Worm (Caenorhabditis elegans) whole organism, L1 larva: ENCODE measurements around the gene Y47D3A.13.

Source experiments
- C04F5.9 ChIP-seq: sonication (generic microtip); optimal IDR thresholded peaks from 2 replicates; lab custom pipeline; 2016; ENCODE audit warnings: missing genetic modification characterization, missing compliant biosample characterization
- C34B4.2 ChIP-seq: sonication (generic microtip); optimal IDR thresholded peaks from 2 replicates; lab custom pipeline; 2017; ENCODE audit warnings: mild to moderate bottlenecking, missing genetic modification characterization, missing compliant biosample characterization
- F16B12.6 ChIP-seq: fragments of 150-350 bp; optimal IDR thresholded peaks from 2 replicates; lab custom pipeline; 2014; ENCODE audit warnings: missing biosample characterization, missing genetic modification characterization
- aha-1 ChIP-seq: fragments of 150-350 bp; optimal IDR thresholded peaks from 2 replicates; lab custom pipeline; 2014; ENCODE audit warnings: missing biosample characterization, missing genetic modification characterization
- aly-2 ChIP-seq: fragments of 150-350 bp; optimal IDR thresholded peaks from 2 replicates; lab custom pipeline; 2014; ENCODE audit warnings: missing biosample characterization, missing genetic modification characterization
- blmp-1 ChIP-seq: fragments of 150-350 bp; optimal IDR thresholded peaks from 2 replicates; lab custom pipeline; 2014; ENCODE audit warnings: missing biosample characterization, missing genetic modification characterization
- ceh-63 ChIP-seq: fragments of 200-800 bp; sonication (Bioruptor generic); optimal IDR thresholded peaks from 2 replicates; lab custom pipeline; 2018; ENCODE audit warnings: mild to moderate bottlenecking, missing genetic modification characterization, missing compliant biosample characterization
- ceh-8 ChIP-seq: fragments of 200-800 bp; sonication (Bioruptor generic); optimal IDR thresholded peaks from 2 replicates; lab custom pipeline; 2018; ENCODE audit warnings: mild to moderate bottlenecking, missing genetic modification characterization, moderate library complexity, missing compliant biosample characterization
- dpl-1 ChIP-seq, 3 experiments: fragments of 150-350 bp in 2 of 3; sonication (generic microtip) in 1 of 3; optimal IDR thresholded peaks; 2 replicates each; lab custom pipeline; 2014 to 2017; ENCODE audit warnings: missing biosample characterization in 3 of 3, missing genetic modification characterization in 3 of 3, missing genetic modification reagents in 3 of 3
- dsc-1 ChIP-seq: sonication (generic microtip); optimal IDR thresholded peaks from 2 replicates; lab custom pipeline; 2016; ENCODE audit warnings: mild to moderate bottlenecking, missing genetic modification characterization, missing compliant biosample characterization
- efl-1 ChIP-seq, 4 experiments: fragments of 150-350 bp; optimal IDR thresholded peaks in 3 of 4; peaks in 1 of 4; 1 replicate in 1 of 4; 2 replicates in 3 of 4; lab custom pipeline; 2014; ENCODE audit warnings: missing biosample characterization in 2 of 4, missing genetic modification characterization in 2 of 4, missing genetic modification reagents in 2 of 4
- elt-2 ChIP-seq: sonication (generic microtip); optimal IDR thresholded peaks from 2 replicates; lab custom pipeline; 2016; ENCODE audit warnings: missing genetic modification characterization, mild to moderate bottlenecking, inconsistent platforms, missing compliant biosample characterization, missing genetic modification reagents
- elt-3 ChIP-seq, 6 experiments: fragments of 150-350 bp in 1 of 6; sonication (generic microtip); optimal IDR thresholded peaks; 2 replicates each; lab custom pipeline; 2017 to 2018; ENCODE audit warnings: missing biosample characterization in 6 of 6, missing genetic modification characterization in 6 of 6, inconsistent platforms in 1 of 6
- ets-5 ChIP-seq: fragments of 200-800 bp; sonication (Bioruptor generic); IDR thresholded peaks from 2 replicates; pipeline ENCODE4 v1.3.6; 2022; ENCODE audit warnings: missing genetic modification characterization, missing compliant biosample characterization
- fkh-10 ChIP-seq: sonication (generic microtip); optimal IDR thresholded peaks from 2 replicates; lab custom pipeline; 2017; ENCODE audit warnings: missing biosample characterization, missing genetic modification reagents, missing genetic modification characterization
- fkh-8 ChIP-seq: sonication (generic microtip); optimal IDR thresholded peaks from 2 replicates; lab custom pipeline; 2016; ENCODE audit warnings: mild to moderate bottlenecking, missing genetic modification characterization, missing compliant biosample characterization
- fos-1 ChIP-seq: fragments of 150-350 bp; optimal IDR thresholded peaks from 2 replicates; lab custom pipeline; 2014; ENCODE audit warnings: missing biosample characterization, missing genetic modification characterization
- hlh-17 ChIP-seq: fragments of 200-800 bp; sonication (Bioruptor generic); optimal IDR thresholded peaks from 2 replicates; lab custom pipeline; 2018; ENCODE audit warnings: missing genetic modification characterization, mild to moderate bottlenecking, missing compliant biosample characterization, moderate library complexity, borderline replicate concordance
- hpl-2 ChIP-seq: fragments of 150-350 bp; optimal IDR thresholded peaks from 2 replicates; lab custom pipeline; 2014; ENCODE audit warnings: missing biosample characterization, missing genetic modification reagents, missing genetic modification characterization
- irx-1 ChIP-seq: sonication (generic microtip); optimal IDR thresholded peaks from 2 replicates; lab custom pipeline; 2016; ENCODE audit warnings: missing genetic modification characterization, missing compliant biosample characterization
- jun-1 ChIP-seq: fragments of 150-350 bp; optimal IDR thresholded peaks from 2 replicates; lab custom pipeline; 2014; ENCODE audit warnings: missing biosample characterization, missing genetic modification reagents, missing genetic modification characterization
- lin-13 ChIP-seq: fragments of 150-350 bp; optimal IDR thresholded peaks from 2 replicates; lab custom pipeline; 2014; ENCODE audit warnings: missing biosample characterization, missing genetic modification reagents, missing genetic modification characterization
- lin-35 ChIP-seq, 2 experiments: fragments of 150-350 bp; optimal IDR thresholded peaks; 2 replicates each; lab custom pipeline; 2014; ENCODE audit warnings: missing biosample characterization in 2 of 2, missing genetic modification characterization in 2 of 2, missing genetic modification reagents in 2 of 2
- lin-39 ChIP-seq: fragments of 150-350 bp; optimal IDR thresholded peaks from 2 replicates; lab custom pipeline; 2014; ENCODE audit warnings: missing biosample characterization, missing genetic modification reagents, missing genetic modification characterization
- lir-3 ChIP-seq: sonication (generic microtip); optimal IDR thresholded peaks from 2 replicates; lab custom pipeline; 2016; ENCODE audit warnings: mild to moderate bottlenecking, missing genetic modification characterization, moderate library complexity, missing compliant biosample characterization; ENCODE audit not compliant: poor library complexity
- lsy-2 ChIP-seq, 2 experiments: fragments of 150-350 bp; optimal IDR thresholded peaks; 2 replicates each; lab custom pipeline; 2014; ENCODE audit warnings: missing biosample characterization in 2 of 2, missing genetic modification characterization in 2 of 2
- mab-9 ChIP-seq: fragments of 200-800 bp; sonication (Bioruptor generic); IDR thresholded peaks from 2 replicates; pipeline ENCODE4 v1.3.6; 2022; ENCODE audit warnings: missing genetic modification reagents, missing genetic modification characterization, missing compliant biosample characterization
- mep-1 ChIP-seq: fragments of 150-350 bp; optimal IDR thresholded peaks from 2 replicates; lab custom pipeline; 2014; ENCODE audit warnings: missing biosample characterization, missing genetic modification characterization
- nhr-19 ChIP-seq: fragments of 200-800 bp; sonication (Bioruptor generic); conservative IDR thresholded peaks from 2 replicates; pipeline ENCODE4 v1.3.6; 2022; ENCODE audit warnings: missing genetic modification characterization, missing compliant biosample characterization
- nhr-237 ChIP-seq: fragments of 150-350 bp; optimal IDR thresholded peaks from 2 replicates; lab custom pipeline; 2014; ENCODE audit warnings: missing biosample characterization, missing genetic modification characterization
- nhr-47 ChIP-seq: sonication (generic microtip); optimal IDR thresholded peaks from 2 replicates; lab custom pipeline; 2016; ENCODE audit warnings: mild to moderate bottlenecking, missing genetic modification characterization, moderate library complexity, missing compliant biosample characterization
- nhr-71 ChIP-seq: sonication (generic microtip); optimal IDR thresholded peaks from 2 replicates; lab custom pipeline; 2016; ENCODE audit warnings: mild to moderate bottlenecking, missing genetic modification characterization, moderate library complexity, missing compliant biosample characterization
- nhr-77 ChIP-seq: fragments of 150-350 bp; optimal IDR thresholded peaks from 2 replicates; lab custom pipeline; 2014; ENCODE audit warnings: missing biosample characterization, missing genetic modification characterization
- nhr-85 ChIP-seq: sonication (generic microtip); peaks from one replicate; lab custom pipeline; 2016; ENCODE audit warnings: missing genetic modification characterization, inconsistent platforms, missing compliant biosample characterization
- nhr-90 ChIP-seq: sonication (generic microtip); optimal IDR thresholded peaks from 2 replicates; lab custom pipeline; 2016; ENCODE audit warnings: mild to moderate bottlenecking, missing genetic modification characterization, missing compliant biosample characterization; ENCODE audit not compliant: poor library complexity
- pag-3 ChIP-seq: sonication (generic microtip); optimal IDR thresholded peaks from 2 replicates; lab custom pipeline; 2017; ENCODE audit warnings: missing genetic modification characterization, mild to moderate bottlenecking, missing compliant biosample characterization, antibody characterized with exemption, borderline replicate concordance; ENCODE audit not compliant: insufficient read depth
- skn-1 ChIP-seq: fragments of 150-350 bp; optimal IDR thresholded peaks from 2 replicates; lab custom pipeline; 2014; ENCODE audit warnings: missing biosample characterization, missing genetic modification characterization
- snpc-4 ChIP-seq: fragments of 150-350 bp; optimal IDR thresholded peaks from 2 replicates; lab custom pipeline; 2014; ENCODE audit warnings: missing biosample characterization, missing genetic modification characterization
- snu-23 ChIP-seq: sonication (generic microtip); optimal IDR thresholded peaks from 2 replicates; lab custom pipeline; 2016; ENCODE audit warnings: missing genetic modification characterization, missing compliant biosample characterization
- sox-4 ChIP-seq: sonication (generic microtip); optimal IDR thresholded peaks from 2 replicates; lab custom pipeline; 2016; ENCODE audit warnings: missing genetic modification characterization, missing compliant biosample characterization
- sup-37 ChIP-seq: fragments of 200-800 bp; sonication (Bioruptor generic); optimal IDR thresholded peaks from 2 replicates; lab custom pipeline; 2018; ENCODE audit warnings: mild to moderate bottlenecking, missing genetic modification characterization, missing compliant biosample characterization
- swsn-7 ChIP-seq: sonication (generic microtip); optimal IDR thresholded peaks from 2 replicates; lab custom pipeline; 2016; ENCODE audit warnings: missing genetic modification characterization, missing compliant biosample characterization
- tbx-2 ChIP-seq: sonication (generic microtip); optimal IDR thresholded peaks from 2 replicates; lab custom pipeline; 2016; ENCODE audit warnings: missing genetic modification characterization, missing compliant biosample characterization
- tlp-1 ChIP-seq: fragments of 150-350 bp; optimal IDR thresholded peaks from 2 replicates; lab custom pipeline; 2014; ENCODE audit warnings: missing biosample characterization, missing genetic modification characterization
- unc-130 ChIP-seq: fragments of 150-350 bp; optimal IDR thresholded peaks from 2 replicates; lab custom pipeline; 2017; ENCODE audit warnings: missing biosample characterization, missing genetic modification characterization, inconsistent platforms
- xbp-1 ChIP-seq: sonication (generic microtip); optimal IDR thresholded peaks from 2 replicates; lab custom pipeline; 2016; ENCODE audit warnings: missing genetic modification characterization, missing compliant biosample characterization
- ztf-11 ChIP-seq, 2 experiments: sonication (generic microtip); optimal IDR thresholded peaks; 2 replicates each; lab custom pipeline; 2016 to 2017; ENCODE audit warnings: missing genetic modification characterization in 2 of 2, missing biosample characterization in 1 of 2, missing compliant biosample characterization in 1 of 2

Y47D3A.13 gene

ce11 chrIII:11244820-11245219 lies 20.9 kb upstream of the Y47D3A.13 start, which contains the start of gene rsks-1:
TSS of gene rsks-1 (plus strand) at chrIII:11245120.
- no peak for TF ChIP-seq lin-39 (tag; lab: Kevin White, UChicago)
- TF ChIP-seq xbp-1 (tag; lab: Kevin White, UChicago) = no peak
- TF ChIP-seq nhr-77 (tag; lab: Kevin White, UChicago) = no peak
- TF ChIP-seq lir-3 (tag; lab: Kevin White, UChicago) = no peak
- no peak for TF ChIP-seq sox-4
- no peak for TF ChIP-seq lin-35 (GFP tag; optimal IDR thresholded peaks at IDR 0.05; lab: Kevin White, UChicago)
- no peak for TF ChIP-seq F16B12.6 (tag; lab: Kevin White, UChicago)
- no peak for TF ChIP-seq lin-13 (GFP tag; lab: Kevin White, UChicago)
- no peak for TF ChIP-seq ceh-8 (GFP tag; lab: Kevin White, UChicago)
- TF ChIP-seq swsn-7 (tag; lab: Kevin White, UChicago) = no peak

- peak; percentile 96 for TF ChIP-seq skn-1 (tag; lab: Kevin White, UChicago)
- TF ChIP-seq aly-2 (tag; lab: Kevin White, UChicago) = no peak
- TF ChIP-seq fkh-10 (GFP tag; lab: Kevin White, UChicago) = no peak
- peak in 1 of 2 experiments; percentile 28 for TF ChIP-seq lin-35 (GFP tag; optimal IDR thresholded peaks at IDR 0.05; lab: Kevin White, UChicago)
Observed at ce11 chrIII:11244338-11244737, 20.4 kb upstream of the Y47D3A.13 start.

ce11 chrIII:11243421-11243820 lies 19.5 kb upstream of the Y47D3A.13 start:
- TF ChIP-seq elt-2 (tag; lab: Kevin White, UChicago) (peak; percentile 25), fkh-8 (tag; lab: Kevin White, UChicago) (peak; percentile 33), lin-13 (GFP tag; lab: Kevin White, UChicago) (peak; percentile 23), hpl-2 (GFP tag; lab: Kevin White, UChicago) (peak; percentile 12), ztf-11 (tag; optimal IDR thresholded peaks at IDR 0.05; lab: Kevin White, UChicago) (peak in 1 of 2 experiments; percentile 4), aha-1 (tag; lab: Kevin White, UChicago) (no peak), nhr-71 (peak; percentile 86), C04F5.9 (no peak), F16B12.6 (tag; lab: Kevin White, UChicago) (peak; percentile 3), ets-5 (GFP tag; lab: Robert Waterston, UW) (no peak), irx-1 (peak; percentile 20), tlp-1 (tag; lab: Kevin White, UChicago) (no peak), snpc-4 (tag; lab: Kevin White, UChicago) (peak; percentile 8), dpl-1 (GFP tag; optimal IDR thresholded peaks at IDR 0.05; lab: Kevin White, UChicago) (peak; percentile 11 to 51 (median 50)), pag-3 (tag; lab: Kevin White, UChicago) (no peak), nhr-19 (peak; percentile 94), elt-3 (tag; optimal IDR thresholded peaks at IDR 0.05; lab: Kevin White, UChicago) (peak in 4 of 6 experiments; percentile 47 to 61 (median 54)), unc-130 (tag; lab: Kevin White, UChicago) (peak; percentile 67), nhr-47 (peak; percentile 72), nhr-237 (peak; percentile 15), dsc-1 (tag; lab: Kevin White, UChicago) (peak; percentile 35), blmp-1 (peak; percentile 89), swsn-7 (tag; lab: Kevin White, UChicago) (peak; percentile 59), lin-35 (GFP tag; optimal IDR thresholded peaks at IDR 0.05; lab: Kevin White, UChicago) (peak; percentile 70 to 75), ceh-63 (no peak), nhr-90 (tag; lab: Kevin White, UChicago) (peak; percentile 68), mab-9 (GFP tag; lab: Robert Waterston, UW) (no peak), tbx-2 (peak; percentile 60), fos-1 (peak; percentile 83), hlh-17 (GFP tag; lab: Kevin White, UChicago) (no peak), lsy-2 (tag; optimal IDR thresholded peaks at IDR 0.05; lab: Kevin White, UChicago) (peak; percentile 60 to 84), nhr-85 (tag; lab: Kevin White, UChicago) (peak; percentile 90), efl-1 (optimal IDR thresholded peaks at IDR 0.05; lab: Kevin White, UChicago) (peak; percentile 65 to 74), efl-1 (GFP tag; optimal IDR thresholded peaks at IDR 0.05 in 1 of 2; lab: Kevin White, UChicago) (peak; percentile 44 to 93), mep-1 (tag; lab: Kevin White, UChicago) (peak; percentile 76), snu-23 (GFP tag; lab: Kevin White, UChicago) (peak; percentile 90), nhr-77 (tag; lab: Kevin White, UChicago) (peak; percentile 68), sup-37 (GFP tag; lab: Kevin White, UChicago) (no peak), jun-1 (tag; lab: Kevin White, UChicago) (peak; percentile 57), C34B4.2 (tag; lab: Kevin White, UChicago) (no peak)
